Worm (Caenorhabditis elegans) whole organism, young adult: Measurements from ENCODE around the gene dnj-9.

Experiments
- B0035.1 ChIP-seq: sonication (generic microtip); optimal IDR thresholded peaks from 2 replicates; lab custom pipeline; 2016; ENCODE audit warnings: missing genetic modification characterization, mild to moderate bottlenecking, missing compliant biosample characterization, missing genotype, missing genetic modification reagents
- C06A6.2 ChIP-seq: fragments of 200-800 bp; sonication (Bioruptor generic); conservative IDR thresholded peaks from 2 replicates; pipeline ENCODE4 v1.3.6; 2022; ENCODE audit warnings: missing genetic modification characterization, missing compliant biosample characterization
- F10E7.11 ChIP-seq: sonication (generic microtip); optimal IDR thresholded peaks from 2 replicates; lab custom pipeline; 2017; ENCODE audit warnings: mild to moderate bottlenecking, missing genetic modification characterization, moderate library complexity, missing compliant biosample characterization
- F22D6.2 ChIP-seq: sonication (generic microtip); optimal IDR thresholded peaks from 2 replicates; lab custom pipeline; 2016; ENCODE audit warnings: mild to moderate bottlenecking, missing genetic modification characterization, missing compliant biosample characterization
- F33H1.4 ChIP-seq: fragments of 200-800 bp; sonication (Bioruptor generic); IDR thresholded peaks from 2 replicates; pipeline ENCODE4 v1.3.6; 2022; ENCODE audit warnings: missing genetic modification reagents, missing genetic modification characterization, missing compliant biosample characterization
- F37B4.10 ChIP-seq: fragments of 200-800 bp; sonication (Bioruptor generic); IDR thresholded peaks from 2 replicates; pipeline ENCODE4 v1.3.6; 2022; ENCODE audit warnings: missing genetic modification characterization, missing compliant biosample characterization
- F39B2.1 ChIP-seq: fragments of 200-800 bp; sonication (Bioruptor generic); IDR thresholded peaks from 2 replicates; pipeline ENCODE4 v1.3.6; 2022; ENCODE audit warnings: missing genetic modification reagents, missing genetic modification characterization, missing compliant biosample characterization
- F49E8.2 ChIP-seq: sonication (generic microtip); optimal IDR thresholded peaks from 3 replicates; lab custom pipeline; 2017; ENCODE audit warnings: missing genetic modification characterization, mild to moderate bottlenecking, missing compliant biosample characterization, antibody characterized with exemption, moderate library complexity; ENCODE audit not compliant: insufficient read depth
- F57A8.1 ChIP-seq: fragments of 200-800 bp; sonication (Bioruptor generic); optimal IDR thresholded peaks from 2 replicates; lab custom pipeline; 2018; ENCODE audit warnings: mild to moderate bottlenecking, missing genetic modification characterization, moderate library complexity, missing compliant biosample characterization
- F57C9.4 ChIP-seq: sonication (generic microtip); optimal IDR thresholded peaks from 2 replicates; lab custom pipeline; 2017; ENCODE audit warnings: mild to moderate bottlenecking, missing genetic modification characterization, missing compliant biosample characterization
- K11D2.4 ChIP-seq: fragments of 200-800 bp; sonication (Bioruptor generic); IDR thresholded peaks from 2 replicates; pipeline ENCODE4 v1.3.6; 2022; ENCODE audit warnings: missing genetic modification reagents, missing genetic modification characterization, missing compliant biosample characterization
- K12H6.12 ChIP-seq: fragments of 200-800 bp; sonication (Bioruptor generic); optimal IDR thresholded peaks from 2 replicates; lab custom pipeline; 2018; ENCODE audit warnings: mild to moderate bottlenecking, missing genetic modification characterization, missing compliant biosample characterization
- Y53F4B.3 ChIP-seq: fragments of 200-800 bp; sonication (Bioruptor generic); IDR thresholded peaks from 2 replicates; pipeline ENCODE4 v1.3.6; 2022; ENCODE audit warnings: missing genetic modification reagents, missing genetic modification characterization, missing compliant biosample characterization
- Y56A3A.18 ChIP-seq: fragments of 200-800 bp; sonication (Bioruptor generic); IDR thresholded peaks from 2 replicates; pipeline ENCODE4 v1.3.6; 2022; ENCODE audit warnings: missing genetic modification reagents, missing genetic modification characterization, missing compliant biosample characterization
- Y95B8A.8 ChIP-seq: fragments of 200-800 bp; sonication (Bioruptor generic); IDR thresholded peaks from 2 replicates; pipeline ENCODE4 v1.3.6; 2022; ENCODE audit warnings: missing genetic modification reagents, missing genetic modification characterization, missing compliant biosample characterization
- aptf-2 ChIP-seq: fragments of 200-800 bp; sonication (Bioruptor generic); conservative IDR thresholded peaks from 2 replicates; pipeline ENCODE4 v1.3.6; 2022; ENCODE audit warnings: missing genetic modification reagents, missing genetic modification characterization, missing compliant biosample characterization
- athp-1 ChIP-seq: sonication (generic microtip); optimal IDR thresholded peaks from 2 replicates; lab custom pipeline; 2017; ENCODE audit warnings: mild to moderate bottlenecking, missing genetic modification characterization, missing compliant biosample characterization
- bed-2 ChIP-seq: fragments of 200-800 bp; sonication (Bioruptor generic); IDR thresholded peaks from 2 replicates; pipeline ENCODE4 v1.3.6; 2022; ENCODE audit warnings: missing genetic modification reagents, missing genetic modification characterization, missing compliant biosample characterization
- ceh-100 ChIP-seq: fragments of 200-800 bp; sonication (Bioruptor generic); IDR thresholded peaks from 2 replicates; pipeline ENCODE4 v1.3.6; 2022; ENCODE audit warnings: missing genetic modification reagents, missing genetic modification characterization, missing compliant biosample characterization
- ceh-40 ChIP-seq: fragments of 200-800 bp; sonication (Bioruptor generic); IDR thresholded peaks from 2 replicates; pipeline ENCODE4 v1.3.6; 2022; ENCODE audit warnings: missing genetic modification characterization, missing compliant biosample characterization
- ceh-58 ChIP-seq: fragments of 200-800 bp; sonication (Bioruptor generic); IDR thresholded peaks from 2 replicates; pipeline ENCODE4 v1.3.6; 2022; ENCODE audit warnings: missing genetic modification characterization, missing compliant biosample characterization
- die-1 ChIP-seq: sonication (generic microtip); optimal IDR thresholded peaks from 2 replicates; lab custom pipeline; 2016; ENCODE audit warnings: missing genotype, mild to moderate bottlenecking, missing genetic modification characterization, missing compliant biosample characterization
- egrh-3 ChIP-seq: fragments of 200-800 bp; sonication (Bioruptor generic); IDR thresholded peaks from 2 replicates; pipeline ENCODE4 v1.3.6; 2022; ENCODE audit warnings: missing genetic modification reagents, missing genetic modification characterization, missing compliant biosample characterization
- fkh-3 ChIP-seq: sonication (generic microtip); optimal IDR thresholded peaks from 2 replicates; lab custom pipeline; 2016; ENCODE audit warnings: mild to moderate bottlenecking, missing genetic modification characterization, missing compliant biosample characterization
- hlh-26 ChIP-seq: fragments of 200-800 bp; sonication (Bioruptor generic); conservative IDR thresholded peaks from 2 replicates; pipeline ENCODE4 v1.3.6; 2022; ENCODE audit warnings: missing genetic modification reagents, missing genetic modification characterization, missing compliant biosample characterization
- hmg-1.2 ChIP-seq: fragments of 200-800 bp; sonication (Bioruptor generic); IDR thresholded peaks from 2 replicates; pipeline ENCODE4 v1.3.6; 2022; ENCODE audit warnings: missing genetic modification reagents, missing genetic modification characterization, missing compliant biosample characterization
- hmg-20 ChIP-seq: fragments of 200-800 bp; sonication (Bioruptor generic); IDR thresholded peaks from 2 replicates; pipeline ENCODE4 v1.3.6; 2022; ENCODE audit warnings: missing genetic modification reagents, missing genetic modification characterization, missing compliant biosample characterization
- hrde-1 ChIP-seq: sonication (generic microtip); optimal IDR thresholded peaks from 2 replicates; lab custom pipeline; 2016; ENCODE audit warnings: missing genetic modification characterization, mild to moderate bottlenecking, missing compliant biosample characterization, moderate library complexity, missing genotype, missing genetic modification reagents, borderline replicate concordance
- lag-1 ChIP-seq: fragments of 200-800 bp; sonication (Bioruptor generic); IDR thresholded peaks from 2 replicates; pipeline ENCODE4 v1.3.6; 2022; ENCODE audit warnings: missing genetic modification reagents, missing genetic modification characterization, missing compliant biosample characterization
- let-526 ChIP-seq: fragments of 200-800 bp; sonication (Bioruptor generic); IDR thresholded peaks from 2 replicates; pipeline ENCODE4 v1.3.6; 2022; ENCODE audit warnings: missing genetic modification reagents, missing genetic modification characterization, missing compliant biosample characterization
- lin-26 ChIP-seq: fragments of 200-800 bp; sonication (Bioruptor generic); IDR thresholded peaks from 2 replicates; pipeline ENCODE4 v1.3.6; 2022; ENCODE audit warnings: missing genetic modification reagents, missing genetic modification characterization, missing compliant biosample characterization
- lin-54 ChIP-seq: fragments of 200-800 bp; sonication (Bioruptor generic); optimal IDR thresholded peaks from 2 replicates; lab custom pipeline; 2018; ENCODE audit warnings: mild to moderate bottlenecking, missing genetic modification characterization, missing compliant biosample characterization
- lir-1 ChIP-seq: fragments of 200-800 bp; sonication (Bioruptor generic); conservative IDR thresholded peaks from 2 replicates; pipeline ENCODE4 v1.3.6; 2022; ENCODE audit warnings: missing genetic modification reagents, missing genetic modification characterization, missing compliant biosample characterization
- lsl-1 ChIP-seq: fragments of 200-800 bp; sonication (Bioruptor generic); optimal IDR thresholded peaks from 2 replicates; lab custom pipeline; 2018; ENCODE audit warnings: mild to moderate bottlenecking, missing genetic modification characterization, moderate library complexity, missing compliant biosample characterization
- madf-10 ChIP-seq: sonication (generic microtip); optimal IDR thresholded peaks from 2 replicates; lab custom pipeline; 2016; ENCODE audit warnings: mild to moderate bottlenecking, missing genetic modification characterization, missing compliant biosample characterization
- madf-8 ChIP-seq: fragments of 200-800 bp; sonication (Bioruptor generic); conservative IDR thresholded peaks from 2 replicates; pipeline ENCODE4 v1.3.6; 2022; ENCODE audit warnings: missing genetic modification reagents, missing genetic modification characterization, missing compliant biosample characterization
- nhr-179 ChIP-seq: sonication (generic microtip); optimal IDR thresholded peaks from 2 replicates; lab custom pipeline; 2016; ENCODE audit warnings: mild to moderate bottlenecking, missing genetic modification characterization, missing compliant biosample characterization
- nhr-27 ChIP-seq: fragments of 200-800 bp; sonication (Bioruptor generic); optimal IDR thresholded peaks from 2 replicates; lab custom pipeline; 2018; ENCODE audit warnings: mild to moderate bottlenecking, missing genetic modification characterization, moderate library complexity, missing compliant biosample characterization
- repo-1 ChIP-seq: sonication (generic microtip); optimal IDR thresholded peaks from 2 replicates; lab custom pipeline; 2017; ENCODE audit warnings: mild to moderate bottlenecking, missing genetic modification characterization, missing compliant biosample characterization
- rpc-1 ChIP-seq, 2 experiments: fragments of 150-350 bp in 1 of 2; sonication (generic microtip) in 1 of 2; optimal IDR thresholded peaks; 2 replicates each; lab custom pipeline; 2014 to 2018; ENCODE audit warnings: missing biosample characterization in 1 of 2, missing genetic modification characterization in 1 of 2, missing genetic modification reagents in 1 of 2, missing genotype in 1 of 2
- sdz-38 ChIP-seq: sonication (generic microtip); optimal IDR thresholded peaks from 2 replicates; lab custom pipeline; 2016; ENCODE audit warnings: missing genotype, missing genetic modification characterization, missing compliant biosample characterization
- snpc-3.4 ChIP-seq: sonication (generic microtip); optimal IDR thresholded peaks from 2 replicates; lab custom pipeline; 2017; ENCODE audit warnings: missing genetic modification characterization, mild to moderate bottlenecking, missing compliant biosample characterization, antibody characterized with exemption, moderate library complexity, missing genotype, missing genetic modification reagents
- sptf-2 ChIP-seq: fragments of 200-800 bp; sonication (Bioruptor generic); optimal IDR thresholded peaks from 2 replicates; lab custom pipeline; 2018; ENCODE audit warnings: mild to moderate bottlenecking, missing genetic modification characterization, missing compliant biosample characterization
- unc-130 ChIP-seq: sonication (generic microtip); optimal IDR thresholded peaks from 2 replicates; lab custom pipeline; 2016; ENCODE audit warnings: missing genetic modification reagents, missing genetic modification characterization, missing compliant biosample characterization
- zim-3 ChIP-seq: sonication (generic microtip); optimal IDR thresholded peaks from 2 replicates; lab custom pipeline; 2017; ENCODE audit warnings: mild to moderate bottlenecking, missing genetic modification characterization, moderate library complexity, missing compliant biosample characterization
- ztf-18 ChIP-seq: sonication (generic microtip); optimal IDR thresholded peaks from 2 replicates; lab custom pipeline; 2016; ENCODE audit warnings: missing genotype, mild to moderate bottlenecking, missing genetic modification characterization, missing compliant biosample characterization
- ztf-6 ChIP-seq: fragments of 200-800 bp; sonication (Bioruptor generic); IDR thresholded peaks from 2 replicates; pipeline ENCODE4 v1.3.6; 2022; ENCODE audit warnings: missing genetic modification reagents, missing genetic modification characterization, missing compliant biosample characterization

dnj-9 gene

ce11 chrII:4806261-4806660 is 45.6 kb upstream of the dnj-9 start:
- TF ChIP-seq lin-54 (no peak), K11D2.4 (GFP tag; lab: Robert Waterston, UW) (no peak), lag-1 (no peak), sptf-2 (GFP tag; lab: Kevin White, UChicago) (no peak), aptf-2 (GFP tag; lab: Robert Waterston, UW) (no peak), ceh-40 (GFP tag; lab: Robert Waterston, UW) (no peak), K12H6.12 (tag; lab: Kevin White, UChicago) (no peak), repo-1 (tag; lab: Kevin White, UChicago) (no peak), bed-2 (GFP tag; lab: Robert Waterston, UW) (no peak), let-526 (GFP tag; lab: Robert Waterston, UW) (no peak), sdz-38 (tag; lab: Kevin White, UChicago) (no peak), Y53F4B.3 (GFP tag; lab: Robert Waterston, UW) (no peak), fkh-3 (tag; lab: Kevin White, UChicago) (no peak), F57C9.4 (tag; lab: Kevin White, UChicago) (no peak), Y95B8A.8 (GFP tag; lab: Robert Waterston, UW) (no peak), snpc-3.4 (no peak), B0035.1 (no peak), F57A8.1 (GFP tag; lab: Kevin White, UChicago) (no peak), C06A6.2 (GFP tag; lab: Robert Waterston, UW) (no peak), unc-130 (GFP tag; lab: Kevin White, UChicago) (no peak)

ce11 chrII:4806726-4807125 is 45.1 kb upstream of the dnj-9 start:
- no peak for TF ChIP-seq madf-8 (GFP tag; lab: Robert Waterston, UW)
- no peak for TF ChIP-seq B0035.1
- TF ChIP-seq F49E8.2 = no peak
- TF ChIP-seq F57C9.4 (tag; lab: Kevin White, UChicago) = no peak
- TF ChIP-seq lsl-1 (GFP tag; lab: Kevin White, UChicago) = no peak
- TF ChIP-seq hrde-1 (tag; lab: Kevin White, UChicago) = no peak
- TF ChIP-seq F33H1.4 (GFP tag; lab: Robert Waterston, UW) = no peak
- no peak for TF ChIP-seq hmg-1.2 (GFP tag; lab: Robert Waterston, UW)
- TF ChIP-seq ztf-18 (tag; lab: Kevin White, UChicago) = no peak
- no peak for TF ChIP-seq zim-3 (tag; lab: Kevin White, UChicago)
- no peak for TF ChIP-seq F22D6.2 (tag; lab: Kevin White, UChicago)
- TF ChIP-seq F39B2.1 (GFP tag; lab: Robert Waterston, UW) = no peak
- TF ChIP-seq hmg-20 = no peak
- TF ChIP-seq ceh-58 = no peak
- no peak for TF ChIP-seq ceh-100
- no peak for TF ChIP-seq ztf-6 (GFP tag; lab: Robert Waterston, UW)
- no peak for TF ChIP-seq hlh-26
- no peak for TF ChIP-seq nhr-179 (tag; lab: Kevin White, UChicago)
- no peak for TF ChIP-seq F10E7.11 (tag; lab: Kevin White, UChicago)
- no peak for TF ChIP-seq snpc-3.4

ce11 chrII:4811986-4812385 is 39.9 kb upstream of the dnj-9 start, which contains the start of gene rig-6:
rig-6 (minus strand) TSS chrII:4812086.
- no peak for TF ChIP-seq F22D6.2 (tag; lab: Kevin White, UChicago)
- TF ChIP-seq Y56A3A.18 = no peak
- no peak for TF ChIP-seq sptf-2 (GFP tag; lab: Kevin White, UChicago)
- TF ChIP-seq lin-26 (GFP tag; lab: Robert Waterston, UW) = no peak
- no peak for TF ChIP-seq athp-1 (tag; lab: Kevin White, UChicago)
- no peak for TF ChIP-seq die-1 (tag; lab: Kevin White, UChicago)
- no peak for TF ChIP-seq nhr-27 (tag; lab: Kevin White, UChicago)
- TF ChIP-seq hrde-1 (tag; lab: Kevin White, UChicago) = no peak
- no peak for TF ChIP-seq F37B4.10 (GFP tag; lab: Robert Waterston, UW)
- no peak for TF ChIP-seq lir-1 (GFP tag; lab: Robert Waterston, UW)
- no peak for TF ChIP-seq Y53F4B.3 (GFP tag; lab: Robert Waterston, UW)
- TF ChIP-seq rpc-1 (optimal IDR thresholded peaks at IDR 0.05; lab: Kevin White, UChicago) = no peak
- no peak for TF ChIP-seq rpc-1 (tag; optimal IDR thresholded peaks at IDR 0.05; lab: Kevin White, UChicago)
- no peak for TF ChIP-seq bed-2 (GFP tag; lab: Robert Waterston, UW)
- TF ChIP-seq egrh-3 (GFP tag; lab: Robert Waterston, UW) = no peak
- TF ChIP-seq madf-10 (tag; lab: Kevin White, UChicago) = no peak
